Worm (Caenorhabditis elegans): ENCODE measurements around the gene nhr-256.

- no peak for TF ChIP-seq nfya-1 (tag; optimal IDR thresholded peaks at IDR 0.05; ENCODE audit: insufficient read depth)
- no peak for TF ChIP-seq ztf-11 (tag; optimal IDR thresholded peaks at IDR 0.05)
- no peak for TF ChIP-seq elt-1 (tag; optimal IDR thresholded peaks at IDR 0.05)
- TF ChIP-seq tbx-2 (tag; optimal IDR thresholded peaks at IDR 0.05): no peak
- no peak for TF ChIP-seq eor-1 (tag; optimal IDR thresholded peaks at IDR 0.05)
- no peak for TF ChIP-seq ceh-82 (tag; optimal IDR thresholded peaks at IDR 0.05)
- TF ChIP-seq daf-12 (tag; optimal IDR thresholded peaks at IDR 0.05): no peak
- no peak for TF ChIP-seq R02D3.7 (tag; optimal IDR thresholded peaks at IDR 0.05)
- TF ChIP-seq nhr-12 (tag; optimal IDR thresholded peaks at IDR 0.05): no peak
- no peak for TF ChIP-seq nhr-28 (tag; optimal IDR thresholded peaks at IDR 0.05)
- TF ChIP-seq nhr-237 (tag; optimal IDR thresholded peaks at IDR 0.05): no peak
- no peak for TF ChIP-seq nhr-25 (tag; optimal IDR thresholded peaks at IDR 0.05)
- no peak for TF ChIP-seq nhr-77 (tag; optimal IDR thresholded peaks at IDR 0.05)
These were observed 44.3 kb upstream of the nhr-256 start for ce11 chrV:1699228-1699795.
